Worm (Caenorhabditis elegans) whole organism, L2 larva: ENCODE results near the gene cpg-23.

ENCODE experiments used
- lin-39 ChIP-seq: fragments of 150-350 bp; optimal IDR thresholded peaks from 2 replicates; lab custom pipeline; 2014; ENCODE audit warnings: missing biosample characterization, missing genetic modification reagents, missing genetic modification characterization
- nhr-237 ChIP-seq: fragments of 150-350 bp; optimal IDR thresholded peaks from 2 replicates; lab custom pipeline; 2014; ENCODE audit warnings: missing biosample characterization, missing genetic modification characterization
- nhr-25 ChIP-seq: fragments of 150-350 bp; sonication (generic microtip); optimal IDR thresholded peaks from 3 replicates; lab custom pipeline; 2014; ENCODE audit warnings: missing biosample characterization, missing genetic modification characterization
- unc-39 ChIP-seq: fragments of 150-350 bp; optimal IDR thresholded peaks from 2 replicates; lab custom pipeline; 2014; ENCODE audit warnings: missing biosample characterization, missing genetic modification characterization
- unc-62 ChIP-seq: fragments of 150-350 bp; optimal IDR thresholded peaks from 2 replicates; lab custom pipeline; 2014; ENCODE audit warnings: missing biosample characterization, missing genetic modification reagents, missing genetic modification characterization

DNA sequence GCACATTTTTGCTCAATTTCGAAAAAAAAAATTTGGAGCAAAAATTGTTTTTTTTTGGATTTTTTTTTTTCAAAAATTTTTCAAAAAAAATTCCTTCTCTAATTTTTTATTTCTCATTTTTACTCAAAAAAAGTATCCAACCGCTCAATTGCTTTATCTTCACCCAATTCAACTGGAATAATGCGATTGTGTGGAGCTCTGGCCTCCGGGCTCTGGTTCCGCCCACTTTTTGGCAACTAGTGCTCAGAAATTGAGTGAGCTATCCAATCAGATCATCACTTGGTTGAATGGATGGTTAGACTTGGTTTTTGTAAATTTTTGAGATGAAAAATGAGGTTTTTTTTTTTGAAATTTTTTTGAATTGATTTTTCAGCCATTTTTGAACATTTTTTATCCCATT, 38.3 kb downstream of the cpg-23 start:
- TF ChIP-seq unc-39 (tag; lab: Kevin White, UChicago) = no peak
- no peak for TF ChIP-seq nhr-25 (tag; lab: Kevin White, UChicago)
- no peak for TF ChIP-seq lin-39 (tag; lab: Kevin White, UChicago)
- no peak for TF ChIP-seq nhr-237 (tag; lab: Kevin White, UChicago)
- no peak for TF ChIP-seq unc-62
